Fruit fly (Drosophila melanogaster): ENCODE measurements around the gene CG5653.
A peak's percentile ranks its signal among the peaks of the same experiment; 100 is the strongest.

- no peak for TF ChIP-seq psq (GFP tag; optimal IDR thresholded peaks at IDR 0.05)
- TF ChIP-seq CG32264 (GFP tag; optimal IDR thresholded peaks at IDR 0.05), result no peak
- peak; percentile 35 for TF ChIP-seq h (GFP tag; optimal IDR thresholded peaks at IDR 0.05)
Measured at dm6 chr3L:8920710-8921109, 45.5 kb downstream of the CG5653 start.

Data from whole organism, wandering third instar larva.